Fruit fly (Drosophila melanogaster) whole organism, embryonic: ENCODE measurements around the gene CG43759.

ENCODE experiments used
- CG2875 ChIP-seq: fragments of 200-800 bp; sonication (Bioruptor generic); optimal IDR thresholded peaks from 2 replicates; lab custom pipeline; 2017; ENCODE audit warnings: missing biosample characterization, mild to moderate bottlenecking, missing genetic modification characterization, missing genetic modification reagents
- CG7745 ChIP-seq: fragments of 200-800 bp; sonication (Bioruptor generic); optimal IDR thresholded peaks from 2 replicates; lab custom pipeline; 2018; ENCODE audit warnings: missing biosample characterization, mild to moderate bottlenecking, missing genetic modification characterization, moderate library complexity
- ab ChIP-seq: fragments of 200-800 bp; sonication (Bioruptor generic); optimal IDR thresholded peaks from 2 replicates; lab custom pipeline; 2016; ENCODE audit warnings: missing biosample characterization, missing genetic modification characterization
- ato ChIP-seq: fragments of 200-800 bp; sonication (Bioruptor generic); IDR thresholded peaks from 2 replicates; pipeline ENCODE4 v1.3.6; 2022; ENCODE audit warnings: missing biosample characterization, missing genetic modification characterization; ENCODE audit not compliant: partially characterized antibody
- danr ChIP-seq: fragments of 200-800 bp; sonication (Bioruptor generic); IDR thresholded peaks from 2 replicates; pipeline ENCODE4 v1.3.6; 2022; ENCODE audit warnings: missing biosample characterization, missing genetic modification characterization
- seq ChIP-seq: fragments of 200-800 bp; sonication (Bioruptor generic); IDR thresholded peaks from 2 replicates; pipeline ENCODE4 v1.3.6; 2022; ENCODE audit warnings: missing biosample characterization, missing genetic modification characterization
- shn ChIP-seq: fragments of 200-800 bp; sonication (Bioruptor generic); optimal IDR thresholded peaks from 3 replicates; lab custom pipeline; 2016; ENCODE audit warnings: missing biosample characterization, missing genetic modification characterization
- slou ChIP-seq: fragments of 200-800 bp; sonication (Bioruptor generic); optimal IDR thresholded peaks from 3 replicates; lab custom pipeline; 2016; ENCODE audit warnings: missing biosample characterization, missing genetic modification characterization

dm6 chrX:18991297-18991844 lies 61.2 kb downstream of the CG43759 start:
- TF ChIP-seq CG2875 (GFP tag; lab: Kevin White, UChicago) (no peak), shn (GFP tag; lab: Kevin White, UChicago) (no peak), slou (GFP tag; lab: Kevin White, UChicago) (no peak), seq (GFP tag; lab: Robert Waterston, UW) (no peak), ato (GFP tag; lab: Robert Waterston, UW) (no peak), ab (no peak), danr (GFP tag; lab: Robert Waterston, UW) (no peak), CG7745 (tag; lab: Kevin White, UChicago) (no peak)
